Fruit fly (Drosophila melanogaster) whole organism, prepupa: ENCODE measurements around the gene CG1638.

Source experiments
- CG11294 ChIP-seq: fragments of 200-800 bp; sonication (Bioruptor generic); IDR thresholded peaks from 2 replicates; pipeline ENCODE4 v1.3.6; 2022; ENCODE audit warnings: missing biosample characterization, missing genetic modification characterization
- CG15336 ChIP-seq: fragments of 200-800 bp; sonication (Bioruptor generic); IDR thresholded peaks from 2 replicates; pipeline ENCODE4 v1.3.6; 2022; ENCODE audit warnings: missing biosample characterization, missing genetic modification characterization
- CG7368 ChIP-seq: fragments of 200-800 bp; sonication (Bioruptor generic); optimal IDR thresholded peaks from 3 replicates; lab custom pipeline; 2016; ENCODE audit warnings: missing biosample characterization, missing genetic modification characterization
- CG8119 ChIP-seq: fragments of 200-800 bp; sonication (Bioruptor generic); IDR thresholded peaks from 3 replicates; pipeline ENCODE4 v1.3.6; 2022; ENCODE audit warnings: missing biosample characterization, missing genetic modification characterization
- Ets21C ChIP-seq: fragments of 200-800 bp; sonication (Bioruptor generic); optimal IDR thresholded peaks from 3 replicates; lab custom pipeline; 2016; ENCODE audit warnings: missing biosample characterization, missing genetic modification characterization
- Ets96B ChIP-seq: fragments of 200-800 bp; optimal IDR thresholded peaks from 2 replicates; lab custom pipeline; 2019; ENCODE audit warnings: missing biosample characterization, mild to moderate bottlenecking, missing genetic modification characterization, moderate library complexity
- Gug ChIP-seq: fragments of 200-800 bp; sonication (Bioruptor generic); IDR thresholded peaks from 2 replicates; pipeline ENCODE4 v1.3.6; 2022; ENCODE audit warnings: missing biosample characterization, missing genetic modification characterization
- Hr39 ChIP-seq: fragments of 200-800 bp; sonication (Bioruptor generic); optimal IDR thresholded peaks from 2 replicates; lab custom pipeline; 2016; ENCODE audit warnings: missing biosample characterization, missing genetic modification characterization
- OdsH ChIP-seq: fragments of 200-800 bp; sonication (Bioruptor generic); optimal IDR thresholded peaks from 3 replicates; lab custom pipeline; 2016; ENCODE audit warnings: missing biosample characterization, missing genetic modification characterization
- acj6 ChIP-seq: fragments of 200-800 bp; sonication (Bioruptor generic); optimal IDR thresholded peaks from 3 replicates; lab custom pipeline; 2016; ENCODE audit warnings: missing biosample characterization, missing genetic modification characterization
- fd85E ChIP-seq: fragments of 200-800 bp; sonication (Bioruptor generic); optimal IDR thresholded peaks from 3 replicates; lab custom pipeline; 2016; ENCODE audit warnings: missing biosample characterization, missing genetic modification characterization
- net ChIP-seq: fragments of 200-800 bp; sonication (Bioruptor generic); optimal IDR thresholded peaks from 3 replicates; lab custom pipeline; 2016; ENCODE audit warnings: missing biosample characterization, missing genetic modification characterization
- pdm3 ChIP-seq: fragments of 200-800 bp; sonication (Bioruptor generic); optimal IDR thresholded peaks from 3 replicates; lab custom pipeline; 2016; ENCODE audit warnings: missing biosample characterization, missing genetic modification characterization
- svp ChIP-seq: fragments of 200-800 bp; sonication (Bioruptor generic); peaks from one replicate; lab custom pipeline; 2016; ENCODE audit warnings: missing biosample characterization, missing genetic modification characterization

DNA sequence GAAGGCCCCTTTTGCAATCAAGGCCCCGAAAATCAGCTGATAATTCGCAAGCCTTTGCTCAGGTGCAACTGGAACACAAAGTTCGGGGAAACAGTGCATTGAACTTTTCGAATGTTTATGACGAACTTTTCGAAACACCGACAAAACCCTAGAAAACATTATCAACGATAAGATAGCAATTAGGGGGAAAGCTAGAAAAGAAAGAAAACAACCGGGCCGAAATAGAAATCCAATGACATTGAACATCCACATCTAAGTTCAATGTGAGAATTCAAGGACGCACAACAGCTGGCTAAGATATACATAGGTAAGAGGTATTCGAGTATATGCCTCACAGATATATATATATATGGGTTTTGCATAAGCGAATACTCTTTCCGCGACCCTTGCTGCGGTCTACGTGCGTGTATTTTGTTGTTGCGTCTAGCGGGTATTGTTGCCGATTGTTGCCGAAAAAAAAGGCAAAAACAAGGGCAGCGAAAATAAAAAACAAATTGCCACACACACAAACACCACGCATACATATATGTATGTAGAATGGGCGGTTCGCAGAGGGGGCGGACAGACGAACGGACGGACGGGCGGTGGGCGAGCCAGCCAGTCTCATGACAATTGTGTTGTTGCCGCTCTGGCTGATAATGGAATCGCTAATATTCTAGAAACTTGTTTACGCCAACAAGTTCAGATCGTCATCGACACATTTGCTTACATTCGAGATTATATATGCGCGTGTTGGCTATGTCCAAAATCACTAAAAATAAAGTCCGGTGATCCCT, 9.3 kb downstream of the CG1638 start:
- no peak for TF ChIP-seq Ets96B (tag; lab: Kevin White, UChicago)
- TF ChIP-seq Gug: no peak
- TF ChIP-seq fd85E (GFP tag; lab: Kevin White, UChicago): no peak
- no peak for TF ChIP-seq OdsH (GFP tag; lab: Kevin White, UChicago)
- TF ChIP-seq CG8119: no peak
- no peak for TF ChIP-seq net (GFP tag; lab: Kevin White, UChicago)
- TF ChIP-seq svp (GFP tag; lab: Kevin White, UChicago): peak; percentile 81
- TF ChIP-seq CG11294 (GFP tag; lab: Robert Waterston, UW): no peak
- TF ChIP-seq pdm3 (GFP tag; lab: Kevin White, UChicago): no peak
- TF ChIP-seq CG15336 (GFP tag; lab: Robert Waterston, UW): no peak
- no peak for TF ChIP-seq acj6 (GFP tag; lab: Kevin White, UChicago)
- TF ChIP-seq Hr39: no peak
- TF ChIP-seq Ets21C (GFP tag; lab: Kevin White, UChicago): no peak
- TF ChIP-seq CG7368 (GFP tag; lab: Kevin White, UChicago): no peak
